Worm (Caenorhabditis elegans) whole organism, young adult: ENCODE results near the gene F45E12.5.

ENCODE experiments used
- Y53F4B.3 ChIP-seq: fragments of 200-800 bp; sonication (Bioruptor generic); IDR thresholded peaks from 2 replicates; pipeline ENCODE4 v1.3.6; 2022; ENCODE audit warnings: missing genetic modification reagents, missing genetic modification characterization, missing compliant biosample characterization
- ama-1 ChIP-seq, 3 experiments: fragments of 150-350 bp in 1 of 3; sonication (generic microtip) in 2 of 3; optimal IDR thresholded peaks; 2 replicates each; lab custom pipeline; 2014 to 2018; ENCODE audit warnings: missing biosample characterization in 2 of 3, missing genetic modification characterization in 2 of 3, missing genetic modification reagents in 2 of 3
- let-526 ChIP-seq: fragments of 200-800 bp; sonication (Bioruptor generic); IDR thresholded peaks from 2 replicates; pipeline ENCODE4 v1.3.6; 2022; ENCODE audit warnings: missing genetic modification reagents, missing genetic modification characterization, missing compliant biosample characterization
- lin-40 ChIP-seq: sonication (generic microtip); optimal IDR thresholded peaks from 2 replicates; lab custom pipeline; 2016; ENCODE audit warnings: missing genetic modification characterization, mild to moderate bottlenecking, missing compliant biosample characterization, missing genotype, missing genetic modification reagents
- mel-28 ChIP-seq: sonication (generic microtip); optimal IDR thresholded peaks from 2 replicates; lab custom pipeline; 2016; ENCODE audit warnings: borderline replicate concordance, mild to moderate bottlenecking, missing genetic modification characterization, missing compliant biosample characterization
- pha-4 ChIP-seq: fragments of 150-350 bp; sonication (generic microtip); optimal IDR thresholded peaks from 2 replicates; lab custom pipeline; 2014; ENCODE audit warnings: missing biosample characterization, missing genetic modification reagents, missing genetic modification characterization
- snpc-1.1 ChIP-seq: sonication (generic microtip); optimal IDR thresholded peaks from 2 replicates; lab custom pipeline; 2017; ENCODE audit warnings: missing genetic modification characterization, mild to moderate bottlenecking, missing compliant biosample characterization, antibody characterized with exemption, moderate library complexity, missing genotype, missing genetic modification reagents; ENCODE audit not compliant: insufficient read depth
- sptf-2 ChIP-seq: fragments of 200-800 bp; sonication (Bioruptor generic); optimal IDR thresholded peaks from 2 replicates; lab custom pipeline; 2018; ENCODE audit warnings: mild to moderate bottlenecking, missing genetic modification characterization, missing compliant biosample characterization

ce11 chrII:7301670-7302151, 8.2 kb downstream of the F45E12.5 start, which contains the start of gene cul-4:
- TF ChIP-seq ama-1 (optimal IDR thresholded peaks at IDR 0.05; lab: Kevin White, UChicago) (no peak), ama-1 (GFP tag; optimal IDR thresholded peaks at IDR 0.05; lab: Kevin White, UChicago) (no peak), lin-40 (tag; lab: Kevin White, UChicago) (no peak), sptf-2 (no peak), let-526 (GFP tag; lab: Robert Waterston, UW) (no peak), mel-28 (tag; lab: Kevin White, UChicago) (no peak), snpc-1.1 (tag; lab: Kevin White, UChicago) (peak; percentile 79), pha-4 (tag; lab: Kevin White, UChicago) (no peak), Y53F4B.3 (no peak)
